Fruit fly (Drosophila melanogaster) whole organism, wandering third instar larva: ENCODE results near the gene CG32069.

Experiments used
- CG32264 ChIP-seq: fragments of 200-800 bp; sonication (Bioruptor generic); optimal IDR thresholded peaks from 2 replicates; lab custom pipeline; 2016; ENCODE audit warnings: missing biosample characterization, missing genetic modification characterization
- brk ChIP-seq: fragments of 200-800 bp; sonication (Bioruptor generic); optimal IDR thresholded peaks from 2 replicates; lab custom pipeline; 2016; ENCODE audit warnings: missing biosample characterization, mild to moderate bottlenecking, missing genetic modification characterization
- pan ChIP-seq: fragments of >200 bp; optimal IDR thresholded peaks from 2 replicates; lab custom pipeline; 2017

- no peak for TF ChIP-seq brk (GFP tag; lab: Kevin White, UChicago)
- TF ChIP-seq pan, result no peak
- TF ChIP-seq CG32264 (GFP tag; lab: Kevin White, UChicago), result no peak
Observed at dm6 chr3L:11046559-11046958, 15.9 kb downstream of the CG32069 start.
